Fruit fly (Drosophila melanogaster): ENCODE data around the gene Cht5.
A peak's percentile ranks its signal among the peaks of the same experiment; 100 is the strongest.

The Cht5 gene

DNA sequence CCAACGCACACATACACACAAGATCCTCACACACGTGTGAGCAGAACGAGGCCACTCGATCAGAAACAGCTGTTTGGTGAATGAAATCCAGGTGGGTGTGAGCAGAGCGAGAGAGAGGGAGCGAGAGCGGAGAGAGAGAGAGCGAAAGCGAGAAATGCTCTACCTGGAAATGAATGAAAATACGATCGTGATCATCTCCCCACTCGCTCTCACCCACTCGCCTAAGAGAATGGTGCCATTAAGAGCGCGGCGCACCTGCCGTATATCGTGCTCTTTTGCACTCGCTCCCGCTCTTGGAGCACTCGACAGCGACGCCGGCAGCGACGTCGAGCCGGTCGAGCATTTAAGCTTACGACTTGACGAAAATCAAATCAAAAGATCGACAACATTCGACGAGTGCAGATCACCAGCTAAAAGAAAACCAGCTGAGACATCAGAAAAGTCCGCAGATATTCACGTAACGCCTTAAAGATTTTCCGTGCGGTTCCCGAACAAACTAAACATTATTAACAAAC lies 45.4 kb downstream of the Cht5 start, which contains the start of the genes tal-1A, tal-2A, tal-3A and tal-AA:
tal-1A (plus strand) TSS at position 374 of the 515 bp plus-strand sequence.
tal-2A (plus strand) TSS at position 374 of the 515 bp plus-strand sequence.
tal-3A (plus strand) TSS at position 374 of the 515 bp plus-strand sequence.
tal-AA (plus strand) TSS at position 374 of the 515 bp plus-strand sequence.
- TF ChIP-seq psq (optimal IDR thresholded peaks at IDR 0.05) (no peak), Dll (optimal IDR thresholded peaks at IDR 0.05) (peak; percentile 94), CG8478 (optimal IDR thresholded peaks at IDR 0.05) (peak; percentile 11), EcR (GFP tag; optimal IDR thresholded peaks at IDR 0.05) (peak in 1 of 2 experiments; percentile 20)

- TF ChIP-seq EcR (GFP tag; optimal IDR thresholded peaks at IDR 0.05) = peak in 1 of 2 experiments; percentile 46
- TF ChIP-seq usp (GFP tag; optimal IDR thresholded peaks at IDR 0.05) = no peak
- no peak for TF ChIP-seq psq (optimal IDR thresholded peaks at IDR 0.05)
- TF ChIP-seq Dll (optimal IDR thresholded peaks at IDR 0.05) = peak; percentile 26
Observed at dm6 chr3R:13815022-13815440, 47.7 kb downstream of the Cht5 start.

DNA sequence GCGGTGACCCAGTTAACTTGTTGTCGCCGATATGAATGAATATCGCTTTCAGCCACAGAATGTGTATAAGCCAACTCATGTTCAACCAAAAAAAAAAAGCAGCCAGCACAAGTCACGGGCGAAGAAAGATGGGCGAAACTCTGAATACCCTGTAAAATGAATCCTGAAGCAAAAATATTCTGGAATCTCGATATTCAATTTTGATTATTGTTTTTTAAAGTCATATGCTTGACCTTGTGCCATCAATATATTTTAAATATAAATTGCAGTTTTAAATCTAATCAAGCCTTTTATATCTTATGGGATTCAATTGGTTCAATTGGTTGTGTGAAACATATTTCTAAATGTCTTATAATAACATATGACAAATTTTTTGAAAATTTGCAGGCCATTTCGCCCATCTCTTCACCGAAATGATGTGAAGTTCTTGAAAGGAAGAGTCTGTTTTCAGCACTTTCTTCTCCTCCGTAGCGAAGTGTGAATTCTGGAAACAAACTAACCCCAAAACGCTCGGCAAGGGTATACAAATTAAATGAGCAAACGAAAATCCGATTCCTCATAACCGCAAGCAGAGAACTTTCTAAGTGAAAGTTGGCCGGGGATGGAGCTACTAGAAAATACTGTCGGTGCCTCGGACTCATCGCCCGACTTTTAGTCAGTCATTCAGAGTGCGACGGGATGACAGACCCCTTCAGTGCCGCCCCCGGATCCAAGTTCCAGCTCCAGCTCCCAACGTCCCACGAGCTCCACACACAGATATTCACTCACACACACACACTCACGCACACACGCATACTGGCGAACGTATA lies 48.4 kb downstream of the Cht5 start:
- TF ChIP-seq pan (optimal IDR thresholded peaks at IDR 0.05) = peak; percentile 50
- no peak for TF ChIP-seq psq (optimal IDR thresholded peaks at IDR 0.05)

DNA sequence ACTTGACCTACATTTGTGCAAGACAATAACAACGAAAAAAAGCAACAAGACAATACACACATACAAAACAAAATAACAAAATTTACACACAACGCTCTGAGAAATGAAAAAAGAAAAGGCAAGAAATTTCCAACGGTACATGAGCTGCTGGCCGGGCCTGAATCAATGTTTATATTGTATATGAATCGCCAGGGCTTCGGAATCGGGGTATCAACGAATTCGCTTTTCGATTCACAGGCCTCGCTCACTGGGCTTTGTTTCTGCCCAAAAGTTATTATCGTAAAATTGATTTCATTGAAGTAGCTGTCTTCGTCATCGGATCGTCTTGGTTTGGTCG lies 49.0 kb downstream of the Cht5 start:
- no peak for TF ChIP-seq EcR (GFP tag; optimal IDR thresholded peaks at IDR 0.05)
- TF ChIP-seq CG8478 (optimal IDR thresholded peaks at IDR 0.05) = no peak
- no peak for TF ChIP-seq usp (GFP tag; optimal IDR thresholded peaks at IDR 0.05)
- TF ChIP-seq pan (optimal IDR thresholded peaks at IDR 0.05) = no peak
- TF ChIP-seq psq (optimal IDR thresholded peaks at IDR 0.05) = no peak
- TF ChIP-seq Dll (optimal IDR thresholded peaks at IDR 0.05) = no peak

- TF ChIP-seq EcR (GFP tag; optimal IDR thresholded peaks at IDR 0.05) = peak in 1 of 2 experiments; percentile 28
- TF ChIP-seq CG8478 (optimal IDR thresholded peaks at IDR 0.05) = no peak
Observed at dm6 chr3R:13817480-13818305, 50.3 kb downstream of the Cht5 start.

dm6 chr3R:13819037-13819436 lies 51.7 kb downstream of the Cht5 start:
- TF ChIP-seq usp (GFP tag; optimal IDR thresholded peaks at IDR 0.05) (no peak), pan (optimal IDR thresholded peaks at IDR 0.05) (no peak), Dll (optimal IDR thresholded peaks at IDR 0.05) (no peak), psq (optimal IDR thresholded peaks at IDR 0.05) (no peak), CG8478 (optimal IDR thresholded peaks at IDR 0.05) (no peak), EcR (GFP tag; optimal IDR thresholded peaks at IDR 0.05) (no peak)

All from whole organism.